Fruit fly (Drosophila melanogaster): ENCODE data around the gene Sap30.

DNA sequence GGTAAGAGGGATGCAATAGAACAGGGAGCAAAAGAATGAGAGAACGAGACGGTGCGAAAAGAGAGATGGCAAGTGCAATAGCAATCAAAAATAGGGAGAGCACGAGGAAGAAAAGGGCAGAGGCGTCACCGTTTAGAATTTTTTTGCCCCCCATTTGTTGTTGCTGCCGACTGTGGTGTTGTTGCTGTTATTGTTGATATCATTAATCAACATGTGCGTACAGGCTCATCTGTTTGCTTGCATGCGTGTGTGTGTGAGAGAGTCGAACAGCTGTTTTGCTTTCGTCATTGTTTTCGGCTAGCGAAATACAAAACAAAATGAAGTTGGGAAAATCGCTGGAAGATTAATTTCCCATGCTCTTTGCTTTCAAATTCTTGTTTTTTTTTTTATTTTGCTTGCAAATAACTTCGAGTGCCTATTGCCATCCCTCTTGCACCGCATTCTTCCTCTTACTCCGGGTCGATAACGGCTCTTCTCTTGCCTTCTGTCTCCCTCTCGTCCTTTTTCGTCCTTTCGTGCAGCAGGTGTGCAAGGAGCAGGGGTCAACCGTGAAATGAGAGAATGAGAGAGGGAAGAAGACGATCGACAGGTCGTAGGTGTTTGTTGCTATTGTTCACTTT is 6.2 kb downstream of the Sap30 start:
- TF ChIP-seq Pif1B (GFP tag; optimal IDR thresholded peaks at IDR 0.05) = no peak
- TF ChIP-seq CG10348 (GFP tag; IDR thresholded peaks at IDR 0.05) = no peak
- no peak for TF ChIP-seq CG13204 (GFP tag; optimal IDR thresholded peaks at IDR 0.05)
- no peak for TF ChIP-seq CG14655 (GFP tag; optimal IDR thresholded peaks at IDR 0.05)

Measured in whole organism, pupa.